Fruit fly (Drosophila melanogaster) whole organism, prepupa: ENCODE data around the gene CG4287.
A peak's percentile ranks its signal among the peaks of the same experiment; 100 is the strongest.

ENCODE experiments used
- Blimp-1 ChIP-seq: fragments of 200-800 bp; sonication (Bioruptor generic); optimal IDR thresholded peaks from 3 replicates; lab custom pipeline; 2017; ENCODE audit warnings: missing biosample characterization, missing genetic modification characterization, mild to moderate bottlenecking, moderate library complexity, missing genetic modification reagents
- CG10631 ChIP-seq: fragments of 200-800 bp; sonication (Bioruptor generic); optimal IDR thresholded peaks from 2 replicates; lab custom pipeline; 2016; ENCODE audit warnings: missing biosample characterization, missing genetic modification characterization
- CG10669 ChIP-seq: fragments of 200-800 bp; sonication (Bioruptor generic); optimal IDR thresholded peaks from 3 replicates; lab custom pipeline; 2018; ENCODE audit warnings: missing biosample characterization, mild to moderate bottlenecking, missing genetic modification characterization, moderate library complexity
- CG11762 ChIP-seq: fragments of 200-800 bp; sonication (Bioruptor generic); optimal IDR thresholded peaks from 3 replicates; lab custom pipeline; 2016; ENCODE audit warnings: missing biosample characterization, missing genetic modification characterization; ENCODE audit not compliant: insufficient read depth
- CG11902 ChIP-seq: fragments of 200-800 bp; sonication (Bioruptor generic); optimal IDR thresholded peaks from 3 replicates; lab custom pipeline; 2016; ENCODE audit warnings: missing biosample characterization, missing genetic modification characterization
- CG15336 ChIP-seq: fragments of 200-800 bp; sonication (Bioruptor generic); IDR thresholded peaks from 2 replicates; pipeline ENCODE4 v1.3.6; 2022; ENCODE audit warnings: missing biosample characterization, missing genetic modification characterization
- CG1621 ChIP-seq: fragments of 200-800 bp; sonication (Bioruptor generic); optimal IDR thresholded peaks from 3 replicates; lab custom pipeline; 2018; ENCODE audit warnings: missing biosample characterization, mild to moderate bottlenecking, missing genetic modification characterization
- CG16779 ChIP-seq: fragments of 200-800 bp; sonication (Bioruptor generic); optimal IDR thresholded peaks from 3 replicates; lab custom pipeline; 2017; ENCODE audit warnings: missing biosample characterization, mild to moderate bottlenecking, missing genetic modification characterization
- CG3032 ChIP-seq: fragments of 200-800 bp; optimal IDR thresholded peaks from 2 replicates; lab custom pipeline; 2019; ENCODE audit warnings: missing biosample characterization, mild to moderate bottlenecking, missing genetic modification characterization, moderate library complexity
- CG31627 ChIP-seq: fragments of 200-800 bp; sonication (Bioruptor generic); optimal IDR thresholded peaks from 3 replicates; lab custom pipeline; 2016; ENCODE audit warnings: missing biosample characterization, missing genetic modification characterization
- CG32006 ChIP-seq: fragments of 200-800 bp; sonication (Bioruptor generic); optimal IDR thresholded peaks from 3 replicates; lab custom pipeline; 2017; ENCODE audit warnings: missing biosample characterization, mild to moderate bottlenecking, missing genetic modification characterization
- CG3919 ChIP-seq: fragments of 200-800 bp; sonication (Bioruptor generic); optimal IDR thresholded peaks from 3 replicates; lab custom pipeline; 2016; ENCODE audit warnings: missing biosample characterization, missing genetic modification characterization
- CG6163 ChIP-seq: fragments of 200-800 bp; sonication (Bioruptor generic); IDR thresholded peaks from 3 replicates; pipeline ENCODE4 v1.3.6; 2022; ENCODE audit warnings: missing biosample characterization, missing genetic modification characterization
- CG6276 ChIP-seq: fragments of 200-800 bp; sonication (Bioruptor generic); optimal IDR thresholded peaks from 2 replicates; lab custom pipeline; 2017; ENCODE audit warnings: missing biosample characterization, mild to moderate bottlenecking, missing genetic modification characterization
- CG6808 ChIP-seq: fragments of 200-800 bp; sonication (Bioruptor generic); optimal IDR thresholded peaks from 3 replicates; lab custom pipeline; 2017; ENCODE audit warnings: missing biosample characterization, missing genetic modification characterization, mild to moderate bottlenecking, moderate library complexity, missing genetic modification reagents
- CG7368 ChIP-seq: fragments of 200-800 bp; sonication (Bioruptor generic); optimal IDR thresholded peaks from 3 replicates; lab custom pipeline; 2016; ENCODE audit warnings: missing biosample characterization, missing genetic modification characterization
- CG8119 ChIP-seq: fragments of 200-800 bp; sonication (Bioruptor generic); IDR thresholded peaks from 3 replicates; pipeline ENCODE4 v1.3.6; 2022; ENCODE audit warnings: missing biosample characterization, missing genetic modification characterization
- CG8319 ChIP-seq: fragments of 200-800 bp; sonication (Bioruptor generic); optimal IDR thresholded peaks from 3 replicates; lab custom pipeline; 2016; ENCODE audit warnings: missing biosample characterization, missing genetic modification characterization
- CG8632 ChIP-seq: fragments of 200-800 bp; sonication (Bioruptor generic); optimal IDR thresholded peaks from 3 replicates; lab custom pipeline; 2016; ENCODE audit warnings: missing biosample characterization, missing genetic modification characterization
- Eip78C ChIP-seq: fragments of 200-800 bp; sonication (Bioruptor generic); peaks from one replicate; lab custom pipeline; 2016; ENCODE audit warnings: missing biosample characterization, missing genetic modification characterization
- Eip93F ChIP-seq: fragments of 200-800 bp; sonication (Bioruptor generic); optimal IDR thresholded peaks from 2 replicates; lab custom pipeline; 2016; ENCODE audit warnings: missing biosample characterization, mild to moderate bottlenecking, missing genetic modification characterization
- Ets21C ChIP-seq: fragments of 200-800 bp; sonication (Bioruptor generic); optimal IDR thresholded peaks from 3 replicates; lab custom pipeline; 2016; ENCODE audit warnings: missing biosample characterization, missing genetic modification characterization
- Ets96B ChIP-seq: fragments of 200-800 bp; optimal IDR thresholded peaks from 2 replicates; lab custom pipeline; 2019; ENCODE audit warnings: missing biosample characterization, mild to moderate bottlenecking, missing genetic modification characterization, moderate library complexity
- Gug ChIP-seq: fragments of 200-800 bp; sonication (Bioruptor generic); IDR thresholded peaks from 2 replicates; pipeline ENCODE4 v1.3.6; 2022; ENCODE audit warnings: missing biosample characterization, missing genetic modification characterization
- Hr39 ChIP-seq: fragments of 200-800 bp; sonication (Bioruptor generic); optimal IDR thresholded peaks from 2 replicates; lab custom pipeline; 2016; ENCODE audit warnings: missing biosample characterization, missing genetic modification characterization
- Hr4 ChIP-seq: fragments of 200-800 bp; sonication (Bioruptor generic); optimal IDR thresholded peaks from 3 replicates; lab custom pipeline; 2016; ENCODE audit warnings: missing biosample characterization, missing genetic modification characterization
- Lpt ChIP-seq: fragments of 200-800 bp; sonication (Bioruptor generic); optimal IDR thresholded peaks from 3 replicates; lab custom pipeline; 2016; ENCODE audit warnings: missing biosample characterization, missing genetic modification characterization
- Sox102F ChIP-seq: fragments of 200-800 bp; sonication (Bioruptor generic); optimal IDR thresholded peaks from 2 replicates; lab custom pipeline; 2016; ENCODE audit warnings: missing biosample characterization, mild to moderate bottlenecking, missing genetic modification characterization
- Sox14 ChIP-seq: fragments of 200-800 bp; sonication (Bioruptor generic); optimal IDR thresholded peaks from 3 replicates; lab custom pipeline; 2016; ENCODE audit warnings: missing biosample characterization, missing genetic modification characterization
- Sox15 ChIP-seq: fragments of 200-800 bp; sonication (Bioruptor generic); optimal IDR thresholded peaks from 3 replicates; lab custom pipeline; 2016; ENCODE audit warnings: missing biosample characterization, missing genetic modification characterization
- achi ChIP-seq: fragments of 200-800 bp; sonication (Bioruptor generic); optimal IDR thresholded peaks from 3 replicates; lab custom pipeline; 2016; ENCODE audit warnings: missing biosample characterization, missing genetic modification characterization
- acj6 ChIP-seq: fragments of 200-800 bp; sonication (Bioruptor generic); optimal IDR thresholded peaks from 3 replicates; lab custom pipeline; 2016; ENCODE audit warnings: missing biosample characterization, missing genetic modification characterization
- cyc ChIP-seq: fragments of 200-800 bp; sonication (Bioruptor generic); optimal IDR thresholded peaks from 3 replicates; lab custom pipeline; 2016; ENCODE audit warnings: missing biosample characterization, missing genetic modification characterization
- dsx ChIP-seq: fragments of 200-800 bp; optimal IDR thresholded peaks from 3 replicates; lab custom pipeline; 2019; ENCODE audit warnings: missing biosample characterization, mild to moderate bottlenecking, missing genetic modification characterization, moderate library complexity; ENCODE audit not compliant: poor library complexity, severe bottlenecking
- esn ChIP-seq: fragments of 200-800 bp; sonication (Bioruptor generic); optimal IDR thresholded peaks from 2 replicates; lab custom pipeline; 2016; ENCODE audit warnings: missing biosample characterization, mild to moderate bottlenecking, missing genetic modification characterization, moderate library complexity
- fd85E ChIP-seq: fragments of 200-800 bp; sonication (Bioruptor generic); optimal IDR thresholded peaks from 3 replicates; lab custom pipeline; 2016; ENCODE audit warnings: missing biosample characterization, missing genetic modification characterization
- fkh ChIP-seq: fragments of 200-800 bp; sonication (Bioruptor generic); optimal IDR thresholded peaks from 3 replicates; lab custom pipeline; 2017; ENCODE audit warnings: missing biosample characterization, mild to moderate bottlenecking, missing genetic modification characterization, moderate library complexity
- net ChIP-seq: fragments of 200-800 bp; sonication (Bioruptor generic); optimal IDR thresholded peaks from 3 replicates; lab custom pipeline; 2016; ENCODE audit warnings: missing biosample characterization, missing genetic modification characterization
- spab ChIP-seq: fragments of 200-800 bp; sonication (Bioruptor generic); optimal IDR thresholded peaks from 2 replicates; lab custom pipeline; 2017; ENCODE audit warnings: missing biosample characterization, mild to moderate bottlenecking, missing genetic modification characterization, missing genetic modification reagents
- ss ChIP-seq, 2 experiments: fragments of 200-800 bp; sonication (Bioruptor generic); optimal IDR thresholded peaks; 2 replicates in 1 of 2; 3 replicates in 1 of 2; lab custom pipeline; 2017 to 2018; ENCODE audit warnings: mild to moderate bottlenecking in 2 of 2, missing biosample characterization in 2 of 2, missing genetic modification characterization in 2 of 2, moderate library complexity in 1 of 2
- svp ChIP-seq: fragments of 200-800 bp; sonication (Bioruptor generic); peaks from one replicate; lab custom pipeline; 2016; ENCODE audit warnings: missing biosample characterization, missing genetic modification characterization
- topi ChIP-seq: fragments of 200-800 bp; sonication (Bioruptor generic); optimal IDR thresholded peaks from 3 replicates; lab custom pipeline; 2016; ENCODE audit warnings: missing biosample characterization, missing genetic modification characterization
- vri ChIP-seq: fragments of 200-800 bp; sonication (Bioruptor generic); optimal IDR thresholded peaks from 3 replicates; lab custom pipeline; 2016; ENCODE audit warnings: missing biosample characterization, mild to moderate bottlenecking, missing genetic modification characterization

CG4287 gene

dm6 chr3R:16004015-16004414 is 40.3 kb upstream of the CG4287 start:
- TF ChIP-seq CG8119 (GFP tag; lab: Robert Waterston, UW): no peak
- TF ChIP-seq achi (GFP tag; lab: Kevin White, UChicago): peak; percentile 63
- no peak for TF ChIP-seq fd85E
- TF ChIP-seq CG7368 (GFP tag; lab: Kevin White, UChicago): no peak
- no peak for TF ChIP-seq Eip93F
- no peak for TF ChIP-seq CG16779 (tag; lab: Kevin White, UChicago)
- TF ChIP-seq vri (GFP tag; lab: Kevin White, UChicago): peak; percentile 3
- TF ChIP-seq Eip78C: peak; percentile 78
- no peak for TF ChIP-seq CG6276
- TF ChIP-seq fkh (GFP tag; lab: Kevin White, UChicago): peak; percentile 84
- TF ChIP-seq CG15336: no peak
- TF ChIP-seq CG32006: no peak
- TF ChIP-seq Sox102F (GFP tag; lab: Kevin White, UChicago): no peak
- no peak for TF ChIP-seq CG6163 (GFP tag; lab: Robert Waterston, UW)
- TF ChIP-seq spab (GFP tag; lab: Kevin White, UChicago): no peak
- TF ChIP-seq Gug (GFP tag; lab: Robert Waterston, UW): no peak
- TF ChIP-seq CG11902: no peak
- no peak for TF ChIP-seq CG10669
- no peak for TF ChIP-seq Hr4
- TF ChIP-seq CG11762 (GFP tag; lab: Kevin White, UChicago): no peak
- TF ChIP-seq CG6808 (GFP tag; lab: Kevin White, UChicago): no peak
- TF ChIP-seq svp (GFP tag; lab: Kevin White, UChicago): peak; percentile 22
- no peak for TF ChIP-seq CG10631 (GFP tag; lab: Kevin White, UChicago)
- no peak for TF ChIP-seq topi (GFP tag; lab: Kevin White, UChicago)
- TF ChIP-seq esn: peak; percentile 25
- TF ChIP-seq Sox15 (GFP tag; lab: Kevin White, UChicago): no peak
- no peak for TF ChIP-seq Blimp-1 (GFP tag; lab: Kevin White, UChicago)
- TF ChIP-seq CG3032: peak; percentile 0
- no peak for TF ChIP-seq net (GFP tag; lab: Kevin White, UChicago)
- TF ChIP-seq cyc (GFP tag; lab: Kevin White, UChicago): no peak
- TF ChIP-seq dsx: no peak
- no peak for TF ChIP-seq CG1621 (tag; lab: Kevin White, UChicago)

dm6 chr3R:15998972-15999721 is 35.5 kb upstream of the CG4287 start:
- TF ChIP-seq fkh (GFP tag; lab: Kevin White, UChicago): no peak
- no peak for TF ChIP-seq CG31627 (GFP tag; lab: Kevin White, UChicago)
- TF ChIP-seq ss (GFP tag; optimal IDR thresholded peaks at IDR 0.05; lab: Kevin White, UChicago): no peak
- TF ChIP-seq Lpt: no peak
- no peak for TF ChIP-seq acj6 (GFP tag; lab: Kevin White, UChicago)
- TF ChIP-seq Ets96B (tag; lab: Kevin White, UChicago): no peak
- no peak for TF ChIP-seq vri (GFP tag; lab: Kevin White, UChicago)
- TF ChIP-seq net (GFP tag; lab: Kevin White, UChicago): no peak
- TF ChIP-seq CG3919 (GFP tag; lab: Kevin White, UChicago): no peak
- TF ChIP-seq Ets21C: no peak
- TF ChIP-seq CG1621 (tag; lab: Kevin White, UChicago): no peak
- no peak for TF ChIP-seq Sox14 (GFP tag; lab: Kevin White, UChicago)
- TF ChIP-seq cyc (GFP tag; lab: Kevin White, UChicago): no peak
- TF ChIP-seq CG16779 (tag; lab: Kevin White, UChicago): no peak
- no peak for TF ChIP-seq CG8319 (GFP tag; lab: Kevin White, UChicago)
- TF ChIP-seq Hr39 (GFP tag; lab: Kevin White, UChicago): no peak
- TF ChIP-seq Blimp-1 (GFP tag; lab: Kevin White, UChicago): no peak
- no peak for TF ChIP-seq CG7368 (GFP tag; lab: Kevin White, UChicago)
- no peak for TF ChIP-seq CG10631 (GFP tag; lab: Kevin White, UChicago)
- no peak for TF ChIP-seq CG8632 (GFP tag; lab: Kevin White, UChicago)
